Worm (Caenorhabditis elegans) whole organism, L3 larva: ENCODE results near the gene H01G02.1.

Experiments used
- R02D3.7 ChIP-seq: fragments of 150-350 bp; optimal IDR thresholded peaks from 2 replicates; lab custom pipeline; 2014; ENCODE audit warnings: missing biosample characterization, missing genetic modification characterization
- ZK546.5 ChIP-seq: sonication (generic microtip); optimal IDR thresholded peaks from 2 replicates; lab custom pipeline; 2017; ENCODE audit warnings: missing biosample characterization, missing genetic modification characterization
- aly-2 ChIP-seq: fragments of 150-350 bp; optimal IDR thresholded peaks from 2 replicates; lab custom pipeline; 2014; ENCODE audit warnings: missing biosample characterization, missing genetic modification characterization
- ama-1 ChIP-seq: fragments of 150-350 bp; optimal IDR thresholded peaks from 2 replicates; lab custom pipeline; 2018
- ceh-16 ChIP-seq: sonication (generic microtip); optimal IDR thresholded peaks from 2 replicates; lab custom pipeline; 2017; ENCODE audit warnings: missing biosample characterization, missing genetic modification characterization
- ceh-28 ChIP-seq: fragments of 150-350 bp; optimal IDR thresholded peaks from 2 replicates; lab custom pipeline; 2014; ENCODE audit warnings: missing biosample characterization, missing genetic modification reagents, missing genetic modification characterization
- ceh-82 ChIP-seq: fragments of 150-350 bp; optimal IDR thresholded peaks from 2 replicates; lab custom pipeline; 2014; ENCODE audit warnings: missing biosample characterization, missing genetic modification characterization
- ceh-9 ChIP-seq: sonication (generic microtip); optimal IDR thresholded peaks from 2 replicates; lab custom pipeline; 2018; ENCODE audit warnings: missing biosample characterization, missing genetic modification characterization
- daf-12 ChIP-seq: fragments of 150-350 bp; optimal IDR thresholded peaks from 2 replicates; lab custom pipeline; 2014; ENCODE audit warnings: missing biosample characterization, missing genetic modification reagents, missing genetic modification characterization
- egl-27 ChIP-seq: sonication (generic microtip); optimal IDR thresholded peaks from 4 replicates; lab custom pipeline; 2017; ENCODE audit warnings: missing biosample characterization, missing genetic modification reagents, missing genetic modification characterization
- egl-5 ChIP-seq: fragments of 150-350 bp; optimal IDR thresholded peaks from 2 replicates; lab custom pipeline; 2017; ENCODE audit warnings: missing biosample characterization, missing genetic modification reagents, missing genetic modification characterization, inconsistent platforms
- elt-1 ChIP-seq: fragments of 150-350 bp; optimal IDR thresholded peaks from 2 replicates; lab custom pipeline; 2014; ENCODE audit warnings: missing biosample characterization, missing genetic modification characterization
- elt-2 ChIP-seq: sonication (generic microtip); optimal IDR thresholded peaks from 2 replicates; lab custom pipeline; 2016; ENCODE audit warnings: missing genetic modification reagents, mild to moderate bottlenecking, missing genetic modification characterization, missing compliant biosample characterization
- elt-3 ChIP-seq, 3 experiments: fragments of 150-350 bp in 1 of 3; sonication (generic microtip) in 2 of 3; optimal IDR thresholded peaks; 2 replicates in 2 of 3; 4 replicates in 1 of 3; lab custom pipeline; 2014 to 2017; ENCODE audit warnings: missing biosample characterization in 3 of 3, missing genetic modification characterization in 3 of 3
- eor-1 ChIP-seq, 2 experiments: fragments of 150-350 bp; optimal IDR thresholded peaks; 2 replicates each; lab custom pipeline; 2014 to 2018; ENCODE audit warnings: missing biosample characterization in 2 of 2, missing genetic modification characterization in 2 of 2
- fkh-10 ChIP-seq: sonication (generic microtip); optimal IDR thresholded peaks from 2 replicates; lab custom pipeline; 2017; ENCODE audit warnings: missing biosample characterization, missing genetic modification reagents, missing genetic modification characterization
- fkh-2 ChIP-seq: fragments of 150-350 bp; optimal IDR thresholded peaks from 2 replicates; lab custom pipeline; 2014; ENCODE audit warnings: missing biosample characterization, missing genetic modification reagents, missing genetic modification characterization
- fos-1 ChIP-seq: fragments of 150-350 bp; optimal IDR thresholded peaks from 2 replicates; lab custom pipeline; 2014; ENCODE audit warnings: missing biosample characterization, missing genetic modification characterization
- hmg-11 ChIP-seq: sonication (generic microtip); optimal IDR thresholded peaks from 2 replicates; lab custom pipeline; 2016; ENCODE audit warnings: missing genetic modification characterization, missing compliant biosample characterization
- jun-1 ChIP-seq: fragments of 150-350 bp; optimal IDR thresholded peaks from 2 replicates; lab custom pipeline; 2014; ENCODE audit warnings: missing biosample characterization, missing genetic modification reagents, missing genetic modification characterization
- lin-15B ChIP-seq: fragments of 150-350 bp; optimal IDR thresholded peaks from 2 replicates; lab custom pipeline; 2014; ENCODE audit warnings: missing biosample characterization, missing genetic modification characterization
- lin-39 ChIP-seq: fragments of 150-350 bp; optimal IDR thresholded peaks from 2 replicates; lab custom pipeline; 2018; ENCODE audit warnings: missing biosample characterization, missing genetic modification reagents, missing genetic modification characterization
- lsy-12 ChIP-seq: sonication (generic microtip); optimal IDR thresholded peaks from 2 replicates; lab custom pipeline; 2016; ENCODE audit warnings: mild to moderate bottlenecking, missing genetic modification characterization, missing compliant biosample characterization
- mdl-1 ChIP-seq: fragments of 150-350 bp; optimal IDR thresholded peaks from 2 replicates; lab custom pipeline; 2014; ENCODE audit warnings: missing biosample characterization, missing genetic modification characterization
- mml-1 ChIP-seq: fragments of 150-350 bp; sonication (generic microtip); optimal IDR thresholded peaks from 3 replicates; lab custom pipeline; 2014; ENCODE audit warnings: missing biosample characterization, missing genetic modification characterization
- nfya-1 ChIP-seq: sonication (generic microtip); optimal IDR thresholded peaks from 2 replicates; lab custom pipeline; 2017; ENCODE audit warnings: missing genetic modification characterization, mild to moderate bottlenecking, missing compliant biosample characterization, antibody characterized with exemption, moderate library complexity; ENCODE audit not compliant: insufficient read depth
- nhr-11 ChIP-seq: fragments of 150-350 bp; optimal IDR thresholded peaks from 2 replicates; lab custom pipeline; 2014; ENCODE audit warnings: missing biosample characterization, missing genetic modification characterization
- nhr-12 ChIP-seq: fragments of 150-350 bp; optimal IDR thresholded peaks from 2 replicates; lab custom pipeline; 2014; ENCODE audit warnings: missing biosample characterization, missing genetic modification characterization
- nhr-23 ChIP-seq: fragments of 150-350 bp; optimal IDR thresholded peaks from 2 replicates; lab custom pipeline; 2014; ENCODE audit warnings: missing biosample characterization, missing genetic modification reagents, missing genetic modification characterization
- nhr-237 ChIP-seq: fragments of 150-350 bp; optimal IDR thresholded peaks from 2 replicates; lab custom pipeline; 2014; ENCODE audit warnings: missing biosample characterization, missing genetic modification characterization
- nhr-25 ChIP-seq: sonication (generic microtip); optimal IDR thresholded peaks from 2 replicates; lab custom pipeline; 2017; ENCODE audit warnings: missing biosample characterization, missing genetic modification characterization
- nhr-28 ChIP-seq: fragments of 150-350 bp; optimal IDR thresholded peaks from 2 replicates; lab custom pipeline; 2014; ENCODE audit warnings: missing biosample characterization, missing genetic modification characterization
- nhr-43 ChIP-seq: sonication (generic microtip); optimal IDR thresholded peaks from 2 replicates; lab custom pipeline; 2016; ENCODE audit warnings: mild to moderate bottlenecking, missing genetic modification characterization, missing compliant biosample characterization; ENCODE audit not compliant: poor library complexity, severe bottlenecking
- nhr-67 ChIP-seq: fragments of 150-350 bp; optimal IDR thresholded peaks from 2 replicates; lab custom pipeline; 2014; ENCODE audit warnings: missing biosample characterization, missing genetic modification characterization
- nhr-76 ChIP-seq: fragments of 150-350 bp; sonication (generic microtip); optimal IDR thresholded peaks from 5 replicates; lab custom pipeline; 2014; ENCODE audit warnings: missing biosample characterization, missing genetic modification characterization
- nhr-77 ChIP-seq: fragments of 150-350 bp; optimal IDR thresholded peaks from 2 replicates; lab custom pipeline; 2014; ENCODE audit warnings: missing biosample characterization, missing genetic modification characterization
- pha-4 ChIP-seq: fragments of 150-350 bp; optimal IDR thresholded peaks from 2 replicates; lab custom pipeline; 2014; ENCODE audit warnings: missing biosample characterization, missing genetic modification reagents, missing genetic modification characterization
- pqm-1 ChIP-seq: fragments of 150-350 bp; optimal IDR thresholded peaks from 2 replicates; lab custom pipeline; 2017; ENCODE audit warnings: missing biosample characterization, missing genetic modification characterization, inconsistent platforms
- sea-2 ChIP-seq: fragments of 150-350 bp; sonication (generic microtip); optimal IDR thresholded peaks from 4 replicates; lab custom pipeline; 2014; ENCODE audit warnings: missing biosample characterization, missing genetic modification reagents, missing genetic modification characterization
- skn-1 ChIP-seq: fragments of 150-350 bp; optimal IDR thresholded peaks from 2 replicates; lab custom pipeline; 2014; ENCODE audit warnings: missing biosample characterization, missing genetic modification characterization
- snpc-4 ChIP-seq: fragments of 150-350 bp; optimal IDR thresholded peaks from 2 replicates; lab custom pipeline; 2014; ENCODE audit warnings: missing biosample characterization, missing genetic modification characterization
- tbx-2 ChIP-seq: sonication (generic microtip); optimal IDR thresholded peaks from 2 replicates; lab custom pipeline; 2016; ENCODE audit warnings: mild to moderate bottlenecking, missing genetic modification characterization, missing compliant biosample characterization
- unc-39 ChIP-seq: sonication (generic microtip); optimal IDR thresholded peaks from 4 replicates; lab custom pipeline; 2017; ENCODE audit warnings: missing biosample characterization, missing genetic modification characterization
- unc-62 ChIP-seq: fragments of 150-350 bp; sonication (generic microtip); optimal IDR thresholded peaks from 4 replicates; lab custom pipeline; 2014; ENCODE audit warnings: missing biosample characterization, missing genetic modification reagents, missing genetic modification characterization
- zag-1 ChIP-seq: fragments of 150-350 bp; optimal IDR thresholded peaks from 2 replicates; lab custom pipeline; 2014; ENCODE audit warnings: missing biosample characterization, missing genetic modification characterization
- ztf-11 ChIP-seq: fragments of 150-350 bp; optimal IDR thresholded peaks from 2 replicates; lab custom pipeline; 2014; ENCODE audit warnings: missing biosample characterization, missing genetic modification characterization
- ztf-4 ChIP-seq: fragments of 150-350 bp; optimal IDR thresholded peaks from 2 replicates; lab custom pipeline; 2014; ENCODE audit warnings: missing biosample characterization, missing genetic modification characterization

Gene H01G02.1

DNA sequence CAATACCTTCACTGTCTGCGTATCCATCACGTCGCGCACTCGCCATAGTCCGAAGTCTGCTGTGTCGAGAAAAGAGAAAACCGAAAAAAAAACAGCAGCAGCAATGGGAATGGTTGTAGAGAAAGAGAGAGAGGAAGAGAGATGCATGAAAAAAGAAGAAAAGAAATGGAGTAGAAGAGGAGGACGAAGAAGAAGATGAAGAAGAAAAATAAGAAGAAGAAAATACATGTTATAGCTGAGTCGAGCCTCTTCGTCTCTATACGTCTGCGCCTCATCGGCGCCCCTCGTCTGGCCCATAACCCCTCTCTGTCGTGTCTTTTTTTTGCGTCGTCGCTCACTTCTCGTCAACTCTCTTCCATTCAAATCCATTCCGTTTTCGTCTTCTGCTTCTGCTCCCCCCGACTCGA is 5.8 kb upstream of the H01G02.1 start:
- TF ChIP-seq nhr-43 (tag; lab: Kevin White, UChicago) (peak; percentile 4), ztf-11 (no peak), jun-1 (tag; lab: Kevin White, UChicago) (peak; percentile 19), nhr-77 (tag; lab: Kevin White, UChicago) (no peak), R02D3.7 (peak; percentile 51), ama-1 (lab: Kevin White, UChicago) (no peak), elt-3 (tag; optimal IDR thresholded peaks at IDR 0.05; lab: Kevin White, UChicago) (no peak), lin-15B (tag; lab: Kevin White, UChicago) (no peak), egl-5 (tag; lab: Kevin White, UChicago) (peak; percentile 74), fkh-10 (GFP tag; lab: Kevin White, UChicago) (peak; percentile 74), nhr-67 (no peak), lsy-12 (tag; lab: Kevin White, UChicago) (peak; percentile 42), nfya-1 (peak; percentile 89), unc-39 (tag; lab: Kevin White, UChicago) (no peak), nhr-11 (tag; lab: Kevin White, UChicago) (peak; percentile 41), pqm-1 (tag; lab: Kevin White, UChicago) (no peak), lin-39 (peak; percentile 78), nhr-25 (tag; lab: Kevin White, UChicago) (peak; percentile 59), elt-1 (tag; lab: Kevin White, UChicago) (peak; percentile 5), sea-2 (GFP tag; lab: Kevin White, UChicago) (no peak), mml-1 (tag; lab: Kevin White, UChicago) (no peak), hmg-11 (tag; lab: Kevin White, UChicago) (peak; percentile 95), ceh-16 (tag; lab: Kevin White, UChicago) (no peak), eor-1 (tag; optimal IDR thresholded peaks at IDR 0.05; lab: Kevin White, UChicago) (no peak), nhr-76 (tag; lab: Kevin White, UChicago) (no peak), pha-4 (peak; percentile 63), fos-1 (tag; lab: Kevin White, UChicago) (no peak), ceh-82 (tag; lab: Kevin White, UChicago) (peak; percentile 17), nhr-28 (no peak), tbx-2 (tag; lab: Kevin White, UChicago) (peak; percentile 14), skn-1 (tag; lab: Kevin White, UChicago) (no peak), mdl-1 (tag; lab: Kevin White, UChicago) (no peak), nhr-23 (tag; lab: Kevin White, UChicago) (peak; percentile 74), ceh-9 (no peak), ceh-28 (tag; lab: Kevin White, UChicago) (peak; percentile 13), egl-27 (no peak), zag-1 (peak; percentile 44), ZK546.5 (tag; lab: Kevin White, UChicago) (no peak), nhr-237 (tag; lab: Kevin White, UChicago) (no peak), elt-2 (tag; lab: Kevin White, UChicago) (peak; percentile 4), nhr-12 (tag; lab: Kevin White, UChicago) (no peak), daf-12 (tag; lab: Kevin White, UChicago) (no peak), unc-62 (GFP tag; lab: Kevin White, UChicago) (peak; percentile 35), snpc-4 (tag; lab: Kevin White, UChicago) (peak; percentile 72), ztf-4 (no peak), fkh-2 (no peak), aly-2 (tag; lab: Kevin White, UChicago) (no peak)
